Worm (Caenorhabditis elegans) whole organism, L2 larva: ENCODE data around the gene F40G9.14.

Source experiments
- ama-1 ChIP-seq: fragments of 150-350 bp; optimal IDR thresholded peaks from 2 replicates; lab custom pipeline; 2018; ENCODE audit warnings: inconsistent platforms
- egl-27 ChIP-seq: sonication (generic microtip); optimal IDR thresholded peaks from 3 replicates; lab custom pipeline; 2017; ENCODE audit warnings: missing biosample characterization, missing genetic modification reagents, missing genetic modification characterization
- fos-1 ChIP-seq: fragments of 150-350 bp; optimal IDR thresholded peaks from 2 replicates; lab custom pipeline; 2014; ENCODE audit warnings: missing biosample characterization, missing genetic modification characterization
- nhr-11 ChIP-seq: fragments of 150-350 bp; optimal IDR thresholded peaks from 2 replicates; lab custom pipeline; 2014; ENCODE audit warnings: missing biosample characterization, missing genetic modification characterization
- nhr-25 ChIP-seq: fragments of 150-350 bp; sonication (generic microtip); optimal IDR thresholded peaks from 3 replicates; lab custom pipeline; 2014; ENCODE audit warnings: missing biosample characterization, missing genetic modification characterization
- skn-1 ChIP-seq: sonication (generic microtip); optimal IDR thresholded peaks from 2 replicates; lab custom pipeline; 2017; ENCODE audit warnings: missing biosample characterization, missing genetic modification characterization
- unc-39 ChIP-seq: fragments of 150-350 bp; optimal IDR thresholded peaks from 2 replicates; lab custom pipeline; 2014; ENCODE audit warnings: missing biosample characterization, missing genetic modification characterization
- ztf-11 ChIP-seq: sonication (generic microtip); optimal IDR thresholded peaks from 2 replicates; lab custom pipeline; 2017; ENCODE audit warnings: missing biosample characterization, missing genetic modification characterization

ce11 chrIII:184335-184734 lies 6.7 kb upstream of the F40G9.14 start:
- TF ChIP-seq skn-1 (tag; lab: Kevin White, UChicago) (no peak), ztf-11 (tag; lab: Kevin White, UChicago) (no peak), nhr-25 (tag; lab: Kevin White, UChicago) (no peak), fos-1 (tag; lab: Kevin White, UChicago) (no peak), ama-1 (lab: Kevin White, UChicago) (no peak), egl-27 (no peak), unc-39 (no peak), nhr-11 (tag; lab: Kevin White, UChicago) (no peak)
